Fruit fly (Drosophila melanogaster): ENCODE results near the gene NimA.

NimA gene

DNA sequence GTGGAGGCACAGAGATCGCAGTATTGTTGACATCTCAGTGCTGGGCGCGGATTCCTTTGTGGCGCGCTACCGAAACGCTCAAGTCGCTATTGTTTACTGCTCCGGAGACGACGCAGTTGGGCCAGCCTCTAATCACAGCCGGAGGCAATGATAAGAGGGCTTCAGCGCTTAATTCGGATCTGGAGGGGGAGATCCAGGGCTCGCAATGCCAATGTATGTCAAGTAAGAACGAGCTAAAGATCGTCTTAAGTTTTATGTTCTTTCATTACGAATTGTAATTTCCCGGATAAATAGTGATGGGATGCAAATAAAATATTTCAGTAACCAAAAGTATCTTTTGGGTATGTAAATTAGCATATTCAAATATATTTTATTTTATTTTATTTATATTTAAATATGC lies 12.5 kb downstream of the NimA start, which contains the start of the genes NimB4 and NimB5:
NimB4 (minus strand) TSS at position 101 of the 400 bp plus-strand sequence.
NimB5 (plus strand) TSS at position 302 of the 400 bp plus-strand sequence.
- no peak for TF ChIP-seq noc (tag; optimal IDR thresholded peaks at IDR 0.05)

DNA sequence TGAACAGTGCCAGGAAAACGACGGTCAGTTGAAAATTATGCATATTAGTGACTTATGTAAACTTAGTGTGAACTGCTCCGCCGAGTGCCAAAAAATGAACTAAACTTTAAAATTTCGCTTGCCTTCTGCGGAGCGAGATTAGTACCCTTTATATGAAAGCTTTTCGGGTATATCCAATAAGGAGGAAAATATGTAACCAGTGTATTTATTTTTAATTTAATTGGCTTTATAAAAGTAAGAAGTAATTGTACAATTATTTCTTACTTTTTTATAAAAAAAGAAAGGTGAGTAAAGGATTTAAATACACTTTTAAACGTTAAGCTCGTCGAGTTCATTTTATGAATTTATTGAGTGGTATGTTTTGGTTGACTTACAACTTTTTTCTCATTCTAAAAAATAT lies 15.5 kb downstream of the NimA start, which contains the start of gene He:
He (minus strand) TSS at position 101 of the 400 bp plus-strand sequence.
- TF ChIP-seq noc (tag; optimal IDR thresholded peaks at IDR 0.05), result no peak

DNA sequence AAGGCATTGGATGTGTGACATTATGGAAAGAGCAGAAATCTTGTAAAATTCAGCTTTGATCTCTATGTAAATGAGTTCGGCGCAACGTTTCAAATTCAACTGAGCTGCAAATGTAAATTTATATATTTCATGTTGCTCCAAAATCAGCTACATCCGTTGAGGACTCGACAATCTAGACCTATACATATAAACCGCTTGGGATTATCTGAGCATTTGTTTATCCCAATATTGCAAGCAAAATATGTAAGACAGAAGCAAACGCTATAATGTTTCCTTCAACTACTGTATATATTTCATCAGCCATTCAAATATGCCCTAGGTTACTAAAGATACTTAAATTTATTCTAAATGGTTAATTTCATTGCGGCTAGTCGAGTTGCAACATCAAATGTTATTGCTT lies 19.3 kb downstream of the NimA start, which contains the start of gene NimC1:
NimC1 (minus strand) TSS at position 101 of the 400 bp plus-strand sequence.
- TF ChIP-seq noc (tag; optimal IDR thresholded peaks at IDR 0.05), result no peak

DNA sequence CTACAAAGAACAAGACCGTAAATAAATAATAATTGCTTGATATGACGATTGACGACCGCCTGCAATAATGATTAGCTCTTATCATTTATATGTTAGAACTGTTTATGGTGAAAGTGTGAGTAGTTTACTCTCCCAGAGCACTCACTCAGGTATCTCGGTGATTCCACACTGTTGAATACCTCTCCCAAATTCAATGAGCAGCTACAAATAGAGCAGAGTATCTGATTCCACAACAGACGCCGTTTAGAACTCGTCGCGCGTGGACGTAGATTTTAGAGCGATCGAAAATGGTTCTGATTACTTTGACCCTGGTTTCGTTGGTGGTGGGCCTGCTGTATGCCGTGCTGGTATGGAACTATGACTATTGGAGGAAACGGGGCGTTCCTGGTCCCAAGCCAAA lies 19.7 kb downstream of the NimA start, which contains the start of gene Cyp28a5:
Cyp28a5 (plus strand) TSS at position 230 of the 400 bp plus-strand sequence.
- peak; percentile 28 for TF ChIP-seq noc (tag; optimal IDR thresholded peaks at IDR 0.05)

DNA sequence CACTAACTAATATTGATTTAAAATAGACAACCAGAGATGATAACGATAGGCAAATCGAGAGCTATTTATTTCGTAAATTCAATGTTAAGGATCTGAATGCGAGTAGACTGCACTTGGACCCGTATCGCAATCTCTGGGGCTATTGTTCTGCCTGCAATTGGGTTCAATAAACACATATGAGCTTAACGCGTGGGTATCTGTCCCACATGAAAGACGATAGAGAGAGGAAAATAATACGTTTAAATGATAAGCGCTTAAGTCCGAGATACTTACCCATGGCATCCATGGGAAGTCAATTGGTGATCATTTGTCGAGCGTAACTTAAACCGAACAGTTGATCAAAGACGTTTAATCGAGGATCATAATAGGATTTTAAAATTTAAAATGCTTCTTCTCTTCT lies 22.5 kb downstream of the NimA start, which contains the start of gene NimC2:
NimC2 (plus strand) TSS at position 301 of the 400 bp plus-strand sequence.
- TF ChIP-seq noc (tag; optimal IDR thresholded peaks at IDR 0.05), result no peak

DNA sequence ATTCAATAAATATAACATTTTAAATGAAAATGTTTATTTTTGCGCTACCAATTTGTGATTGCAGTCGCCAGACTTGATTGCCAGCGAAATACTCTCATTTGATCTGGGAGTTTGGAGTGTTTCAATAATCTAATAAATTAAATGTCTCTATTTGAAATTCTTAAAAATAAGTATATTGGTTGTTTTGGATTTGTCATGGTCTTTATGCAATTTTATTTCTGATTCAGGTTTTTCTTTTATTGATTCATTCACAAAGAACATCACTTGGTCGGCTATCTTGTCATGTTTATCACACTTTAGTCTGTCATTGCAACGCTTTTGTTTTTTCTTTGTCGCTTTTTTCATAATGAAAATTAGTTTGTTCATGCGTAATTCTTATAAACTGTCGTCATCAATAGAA lies 41.6 kb downstream of the NimA start:
- no peak for TF ChIP-seq noc (tag; optimal IDR thresholded peaks at IDR 0.05)

DNA sequence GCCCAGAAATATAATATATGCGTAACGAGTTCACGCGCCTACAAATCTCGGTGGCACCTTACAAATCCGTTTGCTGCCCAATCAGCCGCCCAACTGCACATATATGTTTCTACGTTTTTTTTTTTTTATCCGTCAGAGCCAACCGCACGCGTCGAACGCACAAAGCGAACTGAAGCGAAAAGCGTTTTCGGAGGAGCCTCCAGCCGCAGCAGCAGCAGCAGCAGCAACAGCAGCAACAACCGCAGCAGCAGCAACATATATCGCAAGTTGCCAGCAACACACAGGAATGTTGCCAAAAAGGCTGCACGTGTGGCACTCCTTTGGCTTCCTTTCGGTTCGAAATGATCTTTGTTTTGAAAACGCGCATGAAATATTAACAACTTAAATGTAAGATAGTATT lies 43.7 kb downstream of the NimA start, which contains the start of gene rk:
rk (minus strand) TSS at position 171 of the 400 bp plus-strand sequence.
- TF ChIP-seq noc (tag; optimal IDR thresholded peaks at IDR 0.05), result no peak

DNA sequence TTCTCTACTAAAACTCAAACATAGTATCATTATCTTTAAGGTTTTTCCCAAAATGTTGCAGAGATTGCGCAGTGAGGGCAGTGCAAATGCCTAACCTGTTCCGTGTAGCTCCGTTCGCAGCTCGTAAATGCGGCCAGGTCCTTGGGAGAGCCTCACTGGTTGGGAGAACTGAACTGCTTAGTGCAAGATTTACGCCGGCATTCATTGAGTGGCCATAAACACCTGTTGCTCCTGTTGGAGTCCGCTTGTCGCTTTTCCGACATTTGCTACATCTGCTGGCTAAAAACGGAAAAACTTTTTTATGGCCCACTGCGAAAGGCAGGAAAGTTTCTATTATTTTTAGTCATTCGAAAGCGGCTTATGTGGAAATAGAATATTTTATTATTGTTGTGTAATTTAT lies 44.5 kb downstream of the NimA start:
- TF ChIP-seq noc (tag; optimal IDR thresholded peaks at IDR 0.05), result no peak

DNA sequence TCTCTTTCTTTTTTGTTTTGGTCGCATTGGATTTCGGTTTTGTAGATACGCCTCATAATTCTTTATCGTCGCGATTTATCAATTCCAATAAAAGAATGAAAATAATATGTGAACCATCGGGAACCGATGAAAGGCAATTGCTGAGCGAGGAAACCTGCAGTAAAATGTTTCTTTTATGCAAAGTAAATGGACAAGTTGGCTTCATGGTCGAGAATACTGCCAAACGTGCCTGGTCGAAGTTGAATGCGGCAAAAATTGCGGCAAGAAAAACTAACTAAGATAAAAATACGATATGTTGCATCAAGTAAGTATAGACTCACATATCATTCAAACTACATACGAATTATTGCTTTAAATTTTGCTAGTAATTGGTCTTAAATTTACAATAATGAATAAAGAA lies 50.5 kb downstream of the NimA start, which contains the start of gene CG42692:
CG42692 (plus strand) TSS at position 301 of the 400 bp plus-strand sequence.
- no peak for TF ChIP-seq noc (tag; optimal IDR thresholded peaks at IDR 0.05)

DNA sequence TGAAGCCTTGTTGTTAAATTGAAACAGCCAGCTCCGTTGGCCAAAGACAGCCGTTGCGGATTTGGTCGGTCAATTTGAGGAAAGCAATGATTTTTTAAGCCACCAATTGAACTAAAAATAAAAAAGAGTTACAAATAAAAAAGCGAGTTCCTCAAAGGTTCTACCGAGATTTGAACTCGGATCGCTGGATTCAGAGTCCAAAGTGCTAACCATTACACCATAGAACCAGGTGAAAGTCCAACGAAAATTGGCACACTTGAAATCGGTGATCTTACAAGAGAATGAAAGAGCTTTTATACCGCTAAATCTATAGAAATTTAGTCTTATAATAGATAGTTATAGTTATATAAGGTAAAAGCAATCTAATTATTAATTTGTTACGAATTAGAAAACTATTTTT lies 53.1 kb downstream of the NimA start:
- no peak for TF ChIP-seq noc (tag; optimal IDR thresholded peaks at IDR 0.05)

DNA sequence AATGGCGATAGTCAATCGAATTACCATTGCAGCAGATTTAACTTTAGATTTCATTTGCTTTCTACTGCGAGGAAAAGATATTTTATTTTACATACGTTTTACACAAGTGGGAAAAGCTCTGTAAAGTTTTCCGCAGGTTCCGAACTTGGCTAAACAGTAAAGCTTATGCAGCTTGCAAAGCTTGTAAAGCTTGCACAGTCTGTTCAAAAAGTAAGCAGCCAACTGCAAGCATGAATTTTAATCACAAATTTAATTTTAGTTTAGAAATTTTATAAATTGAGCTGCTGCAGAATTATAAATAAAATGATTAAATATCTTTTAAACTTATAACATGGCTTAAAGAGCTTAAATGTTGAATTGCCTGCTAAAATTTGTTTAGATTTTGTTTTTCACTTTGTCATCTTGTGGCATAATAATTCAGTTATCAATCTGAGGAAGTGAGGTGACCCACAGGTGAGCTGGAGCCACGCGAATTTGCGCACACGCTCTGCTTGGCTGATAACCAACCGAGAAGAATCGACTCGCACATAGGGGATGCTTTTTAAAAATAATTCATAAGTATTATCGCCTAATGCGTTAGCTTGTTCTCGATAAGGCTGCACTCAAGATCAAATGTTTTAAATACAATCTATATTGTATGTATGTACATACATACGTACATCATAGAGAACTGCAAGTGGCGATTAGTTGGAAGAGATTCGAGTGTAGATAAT lies 54.4 kb downstream of the NimA start:
- TF ChIP-seq noc (tag; optimal IDR thresholded peaks at IDR 0.05), result peak; percentile 84

DNA sequence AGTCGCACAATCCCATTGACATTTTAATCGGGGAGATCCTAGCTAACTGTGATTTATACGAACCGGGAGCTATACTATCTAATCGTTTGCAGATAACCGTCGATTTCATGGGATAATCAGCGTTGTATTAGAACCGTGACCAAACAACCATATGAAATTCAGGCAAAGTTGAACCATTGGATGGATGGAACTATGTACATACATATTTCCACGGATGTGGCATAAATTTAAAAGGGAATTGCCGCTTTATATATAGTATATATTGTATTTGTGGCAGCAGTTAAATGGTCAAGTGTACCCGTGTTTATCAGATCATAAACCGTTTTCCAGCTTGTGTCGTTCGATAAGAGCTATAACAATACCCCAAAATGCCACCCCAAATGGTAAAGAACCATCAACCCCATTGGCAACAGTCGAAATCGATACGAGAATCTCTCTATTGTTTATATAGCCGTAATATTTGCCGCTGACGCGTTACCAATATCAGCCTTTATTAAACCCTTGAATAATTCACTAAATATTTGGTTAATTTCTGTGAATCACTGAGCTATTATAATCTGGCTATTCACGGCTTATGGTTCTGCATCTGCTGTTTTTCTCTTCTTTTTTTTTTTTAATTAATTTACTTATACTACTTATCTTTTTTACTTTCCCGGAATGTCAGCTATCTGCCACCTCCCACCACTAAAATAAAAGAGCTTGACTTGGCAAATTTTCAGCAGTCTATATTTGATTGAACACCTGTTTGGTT lies 55.1 kb downstream of the NimA start, which contains the start of gene bgm:
bgm (plus strand) TSS at position 701 of the 751 bp plus-strand sequence.
- TF ChIP-seq noc (tag; optimal IDR thresholded peaks at IDR 0.05), result no peak
